Worm (Caenorhabditis elegans) whole organism, mixed stage, embryonic: ENCODE data around the gene C08D8.1.

Experiments used
- ceh-83 ChIP-seq: fragments of 200-800 bp; sonication (Bioruptor generic); optimal IDR thresholded peaks from 2 replicates; lab custom pipeline; 2018; ENCODE audit warnings: mild to moderate bottlenecking, missing genetic modification characterization, missing compliant biosample characterization
- elt-3 ChIP-seq: fragments of 150-350 bp; optimal IDR thresholded peaks from 2 replicates; lab custom pipeline; 2014; ENCODE audit warnings: missing biosample characterization, missing genetic modification characterization
- hlh-1 ChIP-seq: fragments of 150-350 bp; optimal IDR thresholded peaks from 2 replicates; lab custom pipeline; 2014; ENCODE audit warnings: missing biosample characterization, missing genetic modification reagents, missing genetic modification characterization
- mab-5 ChIP-seq: fragments of 150-350 bp; optimal IDR thresholded peaks from 2 replicates; lab custom pipeline; 2014; ENCODE audit warnings: missing biosample characterization, missing genetic modification characterization
- nhr-237 ChIP-seq: fragments of 150-350 bp; optimal IDR thresholded peaks from 2 replicates; lab custom pipeline; 2014; ENCODE audit warnings: missing biosample characterization, missing genetic modification characterization
- pha-4 ChIP-seq: fragments of 150-350 bp; optimal IDR thresholded peaks from 2 replicates; lab custom pipeline; 2018; ENCODE audit warnings: missing biosample characterization, missing genetic modification reagents, missing genetic modification characterization
- ztf-11 ChIP-seq: fragments of 150-350 bp; optimal IDR thresholded peaks from 2 replicates; lab custom pipeline; 2014; ENCODE audit warnings: missing biosample characterization, missing genetic modification characterization

ce11 chrV:8385879-8386530, 40.4 kb downstream of the C08D8.1 start, which contains the start of gene hsp-17:
- TF ChIP-seq ztf-11 (no peak), nhr-237 (no peak), ceh-83 (GFP tag; lab: Kevin White, UChicago) (no peak), pha-4 (tag; lab: Kevin White, UChicago) (no peak), mab-5 (no peak), hlh-1 (no peak), elt-3 (tag; lab: Kevin White, UChicago) (no peak)
